Worm (Caenorhabditis elegans) whole organism, midembryonic: Measurements from ENCODE around the gene hpl-1.

Experiments used
- T22C8.4 ChIP-seq: fragments of 200-800 bp; sonication (Bioruptor generic); IDR thresholded peaks from 2 replicates; pipeline ENCODE4 v1.3.6; 2022; ENCODE audit warnings: missing genetic modification characterization, missing compliant biosample characterization
- cog-1 ChIP-seq: sonication (generic microtip); optimal IDR thresholded peaks from 2 replicates; lab custom pipeline; 2016; ENCODE audit warnings: missing genetic modification characterization, missing compliant biosample characterization
- flt-1 ChIP-seq: fragments of 200-800 bp; sonication (Bioruptor generic); IDR thresholded peaks from 2 replicates; pipeline ENCODE4 v1.3.6; 2022; ENCODE audit warnings: missing genetic modification characterization, missing compliant biosample characterization
- ztf-23 ChIP-seq: fragments of 200-800 bp; sonication (Bioruptor generic); IDR thresholded peaks from 2 replicates; pipeline ENCODE4 v1.3.6; 2022; ENCODE audit warnings: missing genetic modification reagents, missing genetic modification characterization, missing compliant biosample characterization

DNA sequence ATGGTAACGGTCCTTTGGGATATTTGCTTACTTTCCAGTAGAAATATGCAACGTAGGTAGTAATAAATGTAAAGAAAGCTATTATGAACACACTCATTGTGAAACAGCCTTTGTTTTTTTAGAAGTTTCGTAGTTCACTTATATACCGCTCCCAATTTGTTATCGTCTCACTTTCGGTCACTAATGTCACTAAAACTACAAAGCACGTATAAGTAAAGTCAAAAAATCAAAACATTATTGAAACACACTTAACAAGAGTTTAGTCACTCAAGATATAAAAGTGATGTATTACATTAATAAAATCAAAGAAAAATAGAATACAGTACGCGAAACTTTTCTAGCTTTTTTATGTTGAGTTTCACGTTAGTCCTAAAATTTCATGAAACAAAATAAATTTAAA lies 28.9 kb downstream of the hpl-1 start, which contains the start of gene cyp-14A3:
- TF ChIP-seq T22C8.4 (GFP tag; lab: Robert Waterston, UW), result no peak
- TF ChIP-seq flt-1 (GFP tag; lab: Robert Waterston, UW), result no peak
- TF ChIP-seq cog-1 (tag; lab: Kevin White, UChicago), result no peak
- TF ChIP-seq ztf-23 (GFP tag; lab: Robert Waterston, UW), result no peak
